Worm (Caenorhabditis elegans) whole organism, L1 larva: ENCODE results near the gene spig-3.

Experiments
- C04F5.9 ChIP-seq: sonication (generic microtip); optimal IDR thresholded peaks from 2 replicates; lab custom pipeline; 2016; ENCODE audit warnings: missing genetic modification characterization, missing compliant biosample characterization
- F16B12.6 ChIP-seq: fragments of 150-350 bp; optimal IDR thresholded peaks from 2 replicates; lab custom pipeline; 2014; ENCODE audit warnings: missing biosample characterization, missing genetic modification characterization
- aha-1 ChIP-seq: fragments of 150-350 bp; optimal IDR thresholded peaks from 2 replicates; lab custom pipeline; 2014; ENCODE audit warnings: missing biosample characterization, missing genetic modification characterization
- alr-1 ChIP-seq: fragments of 200-800 bp; sonication (Bioruptor generic); optimal IDR thresholded peaks from 2 replicates; lab custom pipeline; 2018; ENCODE audit warnings: borderline replicate concordance, mild to moderate bottlenecking, missing genetic modification characterization, missing compliant biosample characterization
- ama-1 ChIP-seq: fragments of 150-350 bp; optimal IDR thresholded peaks from 2 replicates; lab custom pipeline; 2014
- ceh-8 ChIP-seq: fragments of 200-800 bp; sonication (Bioruptor generic); optimal IDR thresholded peaks from 2 replicates; lab custom pipeline; 2018; ENCODE audit warnings: mild to moderate bottlenecking, missing genetic modification characterization, moderate library complexity, missing compliant biosample characterization
- ceh-88 ChIP-seq: fragments of 200-800 bp; sonication (Bioruptor generic); IDR thresholded peaks from 2 replicates; pipeline ENCODE4 v1.3.6; 2022; ENCODE audit warnings: missing genetic modification characterization, missing compliant biosample characterization
- ceh-90 ChIP-seq: sonication (generic microtip); optimal IDR thresholded peaks from 2 replicates; lab custom pipeline; 2016; ENCODE audit warnings: missing genetic modification characterization, missing compliant biosample characterization
- efl-1 ChIP-seq, 4 experiments: fragments of 150-350 bp; optimal IDR thresholded peaks in 3 of 4; peaks in 1 of 4; 1 replicate in 1 of 4; 2 replicates in 3 of 4; lab custom pipeline; 2014; ENCODE audit warnings: missing biosample characterization in 2 of 4, missing genetic modification characterization in 2 of 4, missing genetic modification reagents in 2 of 4
- egl-27 ChIP-seq, 2 experiments: fragments of 150-350 bp in 1 of 2; sonication (generic microtip); optimal IDR thresholded peaks; 3 replicates each; lab custom pipeline; 2017 to 2018; ENCODE audit warnings: missing biosample characterization in 2 of 2, missing genetic modification characterization in 2 of 2, missing genetic modification reagents in 2 of 2
- elt-2 ChIP-seq: sonication (generic microtip); optimal IDR thresholded peaks from 2 replicates; lab custom pipeline; 2016; ENCODE audit warnings: missing genetic modification characterization, mild to moderate bottlenecking, inconsistent platforms, missing compliant biosample characterization, missing genetic modification reagents
- fkh-10 ChIP-seq: sonication (generic microtip); optimal IDR thresholded peaks from 2 replicates; lab custom pipeline; 2017; ENCODE audit warnings: missing biosample characterization, missing genetic modification reagents, missing genetic modification characterization
- fkh-4 ChIP-seq: sonication (generic microtip); optimal IDR thresholded peaks from 2 replicates; lab custom pipeline; 2016; ENCODE audit warnings: missing compliant biosample characterization, missing genetic modification characterization, borderline replicate concordance
- fkh-8 ChIP-seq: sonication (generic microtip); optimal IDR thresholded peaks from 2 replicates; lab custom pipeline; 2016; ENCODE audit warnings: mild to moderate bottlenecking, missing genetic modification characterization, missing compliant biosample characterization
- fos-1 ChIP-seq: fragments of 150-350 bp; optimal IDR thresholded peaks from 2 replicates; lab custom pipeline; 2014; ENCODE audit warnings: missing biosample characterization, missing genetic modification characterization
- hlh-17 ChIP-seq: fragments of 200-800 bp; sonication (Bioruptor generic); optimal IDR thresholded peaks from 2 replicates; lab custom pipeline; 2018; ENCODE audit warnings: missing genetic modification characterization, mild to moderate bottlenecking, missing compliant biosample characterization, moderate library complexity, borderline replicate concordance
- hlh-4 ChIP-seq: sonication (generic microtip); optimal IDR thresholded peaks from 2 replicates; lab custom pipeline; 2016; ENCODE audit warnings: mild to moderate bottlenecking, missing genetic modification characterization, missing compliant biosample characterization
- lin-13 ChIP-seq: fragments of 150-350 bp; optimal IDR thresholded peaks from 2 replicates; lab custom pipeline; 2014; ENCODE audit warnings: missing biosample characterization, missing genetic modification reagents, missing genetic modification characterization
- lin-14 ChIP-seq: fragments of 200-800 bp; sonication (Bioruptor generic); optimal IDR thresholded peaks from 2 replicates; lab custom pipeline; 2018; ENCODE audit warnings: mild to moderate bottlenecking, missing genetic modification characterization, moderate library complexity, missing compliant biosample characterization
- lin-15B ChIP-seq: fragments of 150-350 bp; sonication (generic microtip); optimal IDR thresholded peaks from 3 replicates; lab custom pipeline; 2014; ENCODE audit warnings: missing biosample characterization, missing genetic modification characterization
- mab-9 ChIP-seq: fragments of 200-800 bp; sonication (Bioruptor generic); IDR thresholded peaks from 2 replicates; pipeline ENCODE4 v1.3.6; 2022; ENCODE audit warnings: missing genetic modification reagents, missing genetic modification characterization, missing compliant biosample characterization
- nhr-12 ChIP-seq: sonication (generic microtip); optimal IDR thresholded peaks from 2 replicates; lab custom pipeline; 2017; ENCODE audit warnings: missing biosample characterization, missing genetic modification characterization
- nhr-19 ChIP-seq: fragments of 200-800 bp; sonication (Bioruptor generic); conservative IDR thresholded peaks from 2 replicates; pipeline ENCODE4 v1.3.6; 2022; ENCODE audit warnings: missing genetic modification characterization, missing compliant biosample characterization
- nhr-71 ChIP-seq: sonication (generic microtip); optimal IDR thresholded peaks from 2 replicates; lab custom pipeline; 2016; ENCODE audit warnings: mild to moderate bottlenecking, missing genetic modification characterization, moderate library complexity, missing compliant biosample characterization
- nhr-77 ChIP-seq: fragments of 150-350 bp; optimal IDR thresholded peaks from 2 replicates; lab custom pipeline; 2014; ENCODE audit warnings: missing biosample characterization, missing genetic modification characterization
- nhr-84 ChIP-seq: sonication (generic microtip); optimal IDR thresholded peaks from 2 replicates; lab custom pipeline; 2017; ENCODE audit warnings: missing biosample characterization, missing genetic modification characterization
- nhr-85 ChIP-seq: sonication (generic microtip); peaks from one replicate; lab custom pipeline; 2016; ENCODE audit warnings: missing genetic modification characterization, inconsistent platforms, missing compliant biosample characterization
- nhr-90 ChIP-seq: sonication (generic microtip); optimal IDR thresholded peaks from 2 replicates; lab custom pipeline; 2016; ENCODE audit warnings: mild to moderate bottlenecking, missing genetic modification characterization, missing compliant biosample characterization; ENCODE audit not compliant: poor library complexity
- pax-3 ChIP-seq: fragments of 200-800 bp; sonication (Bioruptor generic); optimal IDR thresholded peaks from 2 replicates; lab custom pipeline; 2018; ENCODE audit warnings: mild to moderate bottlenecking, missing genetic modification characterization, moderate library complexity, missing compliant biosample characterization
- pqm-1 ChIP-seq: sonication (generic microtip); optimal IDR thresholded peaks from 3 replicates; lab custom pipeline; 2017; ENCODE audit warnings: missing biosample characterization, missing genetic modification characterization
- rnt-1 ChIP-seq: sonication (generic microtip); optimal IDR thresholded peaks from 2 replicates; lab custom pipeline; 2016; ENCODE audit warnings: mild to moderate bottlenecking, missing genetic modification characterization, moderate library complexity, missing compliant biosample characterization
- skn-1 ChIP-seq: fragments of 150-350 bp; optimal IDR thresholded peaks from 2 replicates; lab custom pipeline; 2014; ENCODE audit warnings: missing biosample characterization, missing genetic modification characterization
- sox-4 ChIP-seq: sonication (generic microtip); optimal IDR thresholded peaks from 2 replicates; lab custom pipeline; 2016; ENCODE audit warnings: missing genetic modification characterization, missing compliant biosample characterization
- sptf-1 ChIP-seq: fragments of 150-350 bp; optimal IDR thresholded peaks from 2 replicates; lab custom pipeline; 2014; ENCODE audit warnings: missing biosample characterization, missing genetic modification characterization
- sup-37 ChIP-seq: fragments of 200-800 bp; sonication (Bioruptor generic); optimal IDR thresholded peaks from 2 replicates; lab custom pipeline; 2018; ENCODE audit warnings: mild to moderate bottlenecking, missing genetic modification characterization, missing compliant biosample characterization
- swsn-7 ChIP-seq: sonication (generic microtip); optimal IDR thresholded peaks from 2 replicates; lab custom pipeline; 2016; ENCODE audit warnings: missing genetic modification characterization, missing compliant biosample characterization
- tbx-2 ChIP-seq: sonication (generic microtip); optimal IDR thresholded peaks from 2 replicates; lab custom pipeline; 2016; ENCODE audit warnings: missing genetic modification characterization, missing compliant biosample characterization
- tlp-1 ChIP-seq: fragments of 150-350 bp; optimal IDR thresholded peaks from 2 replicates; lab custom pipeline; 2014; ENCODE audit warnings: missing biosample characterization, missing genetic modification characterization
- unc-62 ChIP-seq: fragments of 150-350 bp; optimal IDR thresholded peaks from 2 replicates; lab custom pipeline; 2014; ENCODE audit warnings: missing biosample characterization, missing genetic modification reagents, missing genetic modification characterization
- zag-1 ChIP-seq: fragments of 150-350 bp; optimal IDR thresholded peaks from 2 replicates; lab custom pipeline; 2014; ENCODE audit warnings: missing biosample characterization, missing genetic modification characterization
- ztf-11 ChIP-seq, 2 experiments: sonication (generic microtip); optimal IDR thresholded peaks; 2 replicates each; lab custom pipeline; 2016 to 2017; ENCODE audit warnings: missing genetic modification characterization in 2 of 2, missing biosample characterization in 1 of 2, missing compliant biosample characterization in 1 of 2
- ztf-4 ChIP-seq: fragments of 150-350 bp; optimal IDR thresholded peaks from 2 replicates; lab custom pipeline; 2014; ENCODE audit warnings: missing biosample characterization, missing genetic modification characterization

Gene spig-3

DNA sequence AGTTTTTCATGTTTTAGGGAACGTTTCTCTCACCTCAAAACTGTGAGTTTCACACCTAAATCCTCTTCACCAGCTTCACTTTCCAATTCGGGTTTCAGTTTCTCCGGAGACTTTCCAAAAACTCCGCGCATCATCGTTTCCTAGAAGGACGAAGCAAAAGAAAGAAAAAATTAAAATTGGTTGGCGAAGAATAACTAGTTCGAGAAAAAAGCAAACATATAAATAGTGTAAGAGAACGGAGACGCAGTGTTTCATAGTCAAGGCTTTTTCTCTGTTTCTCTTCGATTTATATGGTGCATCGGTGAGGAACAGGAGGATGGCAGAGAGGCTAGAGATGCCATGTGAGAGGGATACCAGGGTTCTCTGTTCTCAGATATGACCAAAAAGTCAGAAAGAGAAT lies 23.3 kb upstream of the spig-3 start, which contains the start of gene F47B8.3 (continued):
- TF ChIP-seq aha-1 (tag; lab: Kevin White, UChicago) (no peak), alr-1 (no peak), ztf-4 (no peak), hlh-17 (GFP tag; lab: Kevin White, UChicago) (no peak), ceh-88 (GFP tag; lab: Robert Waterston, UW) (no peak), mab-9 (GFP tag; lab: Robert Waterston, UW) (no peak), swsn-7 (tag; lab: Kevin White, UChicago) (peak; percentile 40), elt-2 (tag; lab: Kevin White, UChicago) (no peak), nhr-19 (GFP tag; lab: Robert Waterston, UW) (peak; percentile 20; the same call in 1 of the 2 replicates), ceh-8 (GFP tag; lab: Kevin White, UChicago) (no peak), pqm-1 (tag; lab: Kevin White, UChicago) (no peak)
- TF ChIP-seq, all 84 proteins: peak for 22

DNA sequence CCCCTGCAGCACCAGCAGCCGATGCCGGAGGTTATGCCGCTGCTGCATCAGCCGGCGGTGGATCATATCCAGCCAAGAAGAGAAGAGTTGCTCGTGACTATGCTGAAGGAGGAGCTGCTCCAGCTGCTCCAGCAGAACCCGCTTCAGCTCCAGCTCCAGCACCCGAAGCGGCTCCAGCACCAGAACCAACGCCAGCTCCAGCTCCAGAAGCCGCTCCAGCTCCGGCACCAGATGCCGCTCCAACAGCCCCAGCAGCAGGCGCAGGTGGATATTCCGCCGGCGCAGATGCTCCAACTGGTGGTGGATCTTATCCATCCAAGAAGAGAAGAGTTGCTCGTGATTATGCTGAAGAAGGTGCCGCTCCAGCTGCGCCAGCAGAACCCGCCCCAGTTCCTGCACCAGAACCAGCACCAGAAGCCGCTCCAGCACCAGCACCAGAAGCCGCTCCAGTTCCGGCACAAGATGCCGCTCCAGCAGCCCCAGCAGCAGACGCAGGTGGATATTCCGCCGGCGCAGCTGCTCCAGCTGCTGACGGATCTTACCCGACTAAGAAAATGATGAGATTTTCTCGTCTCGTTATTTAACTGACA lies 21.4 kb upstream of the spig-3 start:
- TF ChIP-seq fkh-4 (tag; lab: Kevin White, UChicago) (no peak), efl-1 (optimal IDR thresholded peaks at IDR 0.05; lab: Kevin White, UChicago) (no peak), efl-1 (GFP tag; optimal IDR thresholded peaks at IDR 0.05 in 1 of 2; lab: Kevin White, UChicago) (peak in 1 of 2 experiments; percentile 61)
- TF ChIP-seq, all 84 proteins: peak for 1

ce11 chrV:14320246-14320645 lies 20.8 kb upstream of the spig-3 start, which contains the start of gene F47B8.14:
Gene F47B8.14, plus strand, starts transcription at chrV:14320546.
- TF ChIP-seq nhr-84 (tag; lab: Kevin White, UChicago) (no peak), fos-1 (tag; lab: Kevin White, UChicago) (no peak), nhr-77 (tag; lab: Kevin White, UChicago) (no peak), zag-1 (no peak), C04F5.9 (tag; lab: Kevin White, UChicago) (no peak), alr-1 (no peak), tlp-1 (no peak), nhr-19 (GFP tag; lab: Robert Waterston, UW) (no peak)

- no peak for TF ChIP-seq ama-1 (lab: Kevin White, UChicago)
- peak; percentile 40 for TF ChIP-seq ceh-8 (GFP tag; lab: Kevin White, UChicago)
- TF ChIP-seq egl-27 (tag; optimal IDR thresholded peaks at IDR 0.05; lab: Kevin White, UChicago), result no peak
These were observed 19.8 kb upstream of the spig-3 start, which contains the start of gene F47B8.13 for ce11 chrV:14319101-14319781. Gene F47B8.13, minus strand, starts transcription at chrV:14319731.

ce11 chrV:14317621-14318020 lies 18.2 kb upstream of the spig-3 start:
- TF ChIP-seq sptf-1 (tag; lab: Kevin White, UChicago) (no peak), sox-4 (tag; lab: Kevin White, UChicago) (no peak), lin-14 (GFP tag; lab: Kevin White, UChicago) (no peak), fkh-8 (tag; lab: Kevin White, UChicago) (peak; percentile 66), pax-3 (tag; lab: Kevin White, UChicago) (peak; percentile 54), pqm-1 (tag; lab: Kevin White, UChicago) (no peak), rnt-1 (tag; lab: Kevin White, UChicago) (no peak), ceh-90 (peak; percentile 3), tlp-1 (no peak), sup-37 (GFP tag; lab: Kevin White, UChicago) (no peak), lin-15B (tag; lab: Kevin White, UChicago) (no peak), lin-13 (GFP tag; lab: Kevin White, UChicago) (no peak), nhr-71 (tag; lab: Kevin White, UChicago) (no peak), ztf-11 (tag; optimal IDR thresholded peaks at IDR 0.05; lab: Kevin White, UChicago) (no peak), skn-1 (no peak), nhr-90 (tag; lab: Kevin White, UChicago) (no peak), nhr-85 (no peak), F16B12.6 (no peak), nhr-12 (tag; lab: Kevin White, UChicago) (no peak), hlh-4 (tag; lab: Kevin White, UChicago) (no peak), efl-1 (optimal IDR thresholded peaks at IDR 0.05; lab: Kevin White, UChicago) (no peak), efl-1 (GFP tag; optimal IDR thresholded peaks at IDR 0.05 in 1 of 2; lab: Kevin White, UChicago) (no peak), tbx-2 (tag; lab: Kevin White, UChicago) (no peak), fkh-10 (no peak), unc-62 (GFP tag; lab: Kevin White, UChicago) (no peak)
